Worm (Caenorhabditis elegans) whole organism, L4 larva: Measurements from ENCODE around the gene F45E4.6.

Source experiments
- F37D6.2 ChIP-seq: sonication (generic microtip); optimal IDR thresholded peaks from 2 replicates; lab custom pipeline; 2016; ENCODE audit warnings: mild to moderate bottlenecking, missing genetic modification characterization, missing compliant biosample characterization
- T26A8.4 ChIP-seq: fragments of 200-800 bp; sonication (Bioruptor generic); IDR thresholded peaks from 2 replicates; pipeline ENCODE4 v1.3.6; 2022; ENCODE audit warnings: missing genetic modification characterization, missing compliant biosample characterization
- ZK337.2 ChIP-seq: fragments of 200-800 bp; sonication (Bioruptor generic); IDR thresholded peaks from 2 replicates; pipeline ENCODE4 v1.3.6; 2022; ENCODE audit warnings: missing genetic modification reagents, missing genetic modification characterization, missing compliant biosample characterization
- ZK546.5 ChIP-seq, 2 experiments: sonication (generic microtip); optimal IDR thresholded peaks; 2 replicates each; lab custom pipeline; 2017; ENCODE audit warnings: missing biosample characterization in 2 of 2, missing genetic modification characterization in 2 of 2
- aha-1 ChIP-seq: fragments of 150-350 bp; peaks from one replicate; lab custom pipeline; 2014; ENCODE audit warnings: missing biosample characterization, missing genetic modification characterization
- ceh-44 ChIP-seq: fragments of 200-800 bp; sonication (Bioruptor generic); IDR thresholded peaks from 2 replicates; pipeline ENCODE4 v1.3.6; 2022; ENCODE audit warnings: missing genetic modification reagents, missing genetic modification characterization, missing compliant biosample characterization
- ceh-62 ChIP-seq: sonication (generic microtip); optimal IDR thresholded peaks from 2 replicates; lab custom pipeline; 2017; ENCODE audit warnings: missing biosample characterization, missing genetic modification characterization
- daf-16 ChIP-seq, 3 experiments: sonication (generic microtip); optimal IDR thresholded peaks; 2 replicates each; lab custom pipeline; 2016 to 2017; ENCODE audit warnings: missing genetic modification characterization in 3 of 3, missing genetic modification reagents in 3 of 3, mild to moderate bottlenecking in 2 of 3, missing compliant biosample characterization in 2 of 3, missing biosample characterization in 1 of 3, moderate library complexity in 1 of 3
- egl-43 ChIP-seq: fragments of 200-800 bp; sonication (Bioruptor generic); IDR thresholded peaks from 2 replicates; pipeline ENCODE4 v1.3.6; 2022; ENCODE audit warnings: missing genetic modification reagents, missing genetic modification characterization, missing compliant biosample characterization
- hmg-1.1 ChIP-seq: fragments of 200-800 bp; sonication (Bioruptor generic); IDR thresholded peaks from 2 replicates; pipeline ENCODE4 v1.3.6; 2022; ENCODE audit warnings: missing genetic modification reagents, missing genetic modification characterization, missing compliant biosample characterization
- lim-7 ChIP-seq: fragments of 200-800 bp; sonication (Bioruptor generic); IDR thresholded peaks from 2 replicates; pipeline ENCODE4 v1.3.6; 2022; ENCODE audit warnings: missing genetic modification characterization, missing compliant biosample characterization
- mxl-2 ChIP-seq: fragments of 200-800 bp; sonication (Bioruptor generic); conservative IDR thresholded peaks from 2 replicates; pipeline ENCODE4 v1.3.6; 2022; ENCODE audit warnings: missing genetic modification reagents, missing genetic modification characterization, missing compliant biosample characterization
- mxl-3 ChIP-seq: fragments of 200-800 bp; sonication (Bioruptor generic); optimal IDR thresholded peaks from 2 replicates; lab custom pipeline; 2018; ENCODE audit warnings: mild to moderate bottlenecking, missing genetic modification characterization, missing compliant biosample characterization
- nhr-28 ChIP-seq: fragments of 150-350 bp; optimal IDR thresholded peaks from 2 replicates; lab custom pipeline; 2014; ENCODE audit warnings: missing biosample characterization, missing genetic modification characterization
- nhr-41 ChIP-seq: fragments of 200-800 bp; sonication (Bioruptor generic); IDR thresholded peaks from 2 replicates; pipeline ENCODE4 v1.3.6; 2022; ENCODE audit warnings: missing genetic modification reagents, missing genetic modification characterization, missing compliant biosample characterization
- nhr-77 ChIP-seq: fragments of 150-350 bp; optimal IDR thresholded peaks from 2 replicates; lab custom pipeline; 2014; ENCODE audit warnings: missing biosample characterization, missing genetic modification characterization
- pqm-1 ChIP-seq: sonication (generic microtip); optimal IDR thresholded peaks from 2 replicates; lab custom pipeline; 2017; ENCODE audit warnings: missing biosample characterization, missing genetic modification characterization
- rbr-2 ChIP-seq: sonication (generic microtip); optimal IDR thresholded peaks from 2 replicates; lab custom pipeline; 2016; ENCODE audit warnings: missing genotype, missing genetic modification characterization, missing compliant biosample characterization
- saeg-2 ChIP-seq: fragments of 200-800 bp; sonication (Bioruptor generic); IDR thresholded peaks from 2 replicates; pipeline ENCODE4 v1.3.6; 2022; ENCODE audit warnings: missing genetic modification reagents, missing genetic modification characterization, missing compliant biosample characterization
- sdz-12 ChIP-seq: fragments of 200-800 bp; sonication (Bioruptor generic); optimal IDR thresholded peaks from 2 replicates; lab custom pipeline; 2018; ENCODE audit warnings: mild to moderate bottlenecking, missing genetic modification characterization, missing compliant biosample characterization
- snpc-1.2 ChIP-seq: fragments of 200-800 bp; sonication (Bioruptor generic); IDR thresholded peaks from 2 replicates; pipeline ENCODE4 v1.3.6; 2022; ENCODE audit warnings: missing genetic modification reagents, missing genetic modification characterization, missing compliant biosample characterization
- snpc-4 ChIP-seq: fragments of 150-350 bp; optimal IDR thresholded peaks from 2 replicates; lab custom pipeline; 2014; ENCODE audit warnings: missing biosample characterization, missing genetic modification characterization
- tra-1 ChIP-seq: fragments of 200-800 bp; sonication (Bioruptor generic); IDR thresholded peaks from 2 replicates; pipeline ENCODE4 v1.3.6; 2022; ENCODE audit warnings: missing genetic modification reagents, missing genetic modification characterization, missing compliant biosample characterization
- unc-62 ChIP-seq, 3 experiments: fragments of 150-350 bp in 1 of 3; sonication (generic microtip); optimal IDR thresholded peaks in 2 of 3; peaks in 1 of 3; 1 replicate in 1 of 3; 2 replicates in 2 of 3; lab custom pipeline; 2014 to 2017; ENCODE audit warnings: missing biosample characterization in 3 of 3, missing genetic modification characterization in 3 of 3, missing genetic modification reagents in 3 of 3, missing genotype in 1 of 3
- ztf-7 ChIP-seq: fragments of 150-350 bp; optimal IDR thresholded peaks from 2 replicates; lab custom pipeline; 2014; ENCODE audit warnings: missing biosample characterization, missing genetic modification characterization

The F45E4.6 gene

ce11 chrIV:7653198-7653597 lies 20.9 kb upstream of the F45E4.6 start:
- peak; percentile 23 for TF ChIP-seq pqm-1 (tag; lab: Kevin White, UChicago)
- no peak for TF ChIP-seq mxl-3 (GFP tag; lab: Kevin White, UChicago)
- TF ChIP-seq nhr-28 (tag; lab: Kevin White, UChicago): peak; percentile 73

ce11 chrIV:7651120-7651519 lies 18.8 kb upstream of the F45E4.6 start, which contains the start of gene cima-1:
Gene cima-1 (plus strand): TSS chrIV:7651459.
- TF ChIP-seq ceh-44 (GFP tag; lab: Robert Waterston, UW): no peak
- no peak for TF ChIP-seq tra-1 (GFP tag; lab: Robert Waterston, UW)
- TF ChIP-seq nhr-28 (tag; lab: Kevin White, UChicago): peak; percentile 83

ce11 chrIV:7650433-7650832 lies 18.1 kb upstream of the F45E4.6 start:
- TF ChIP-seq egl-43 (no peak), ZK337.2 (GFP tag; lab: Robert Waterston, UW) (no peak), snpc-4 (tag; lab: Kevin White, UChicago) (no peak), snpc-1.2 (GFP tag; lab: Robert Waterston, UW) (no peak), pqm-1 (tag; lab: Kevin White, UChicago) (no peak), ceh-62 (tag; lab: Kevin White, UChicago) (no peak)

- TF ChIP-seq nhr-41 (GFP tag; lab: Robert Waterston, UW) (no peak), ceh-62 (tag; lab: Kevin White, UChicago) (no peak), unc-62 (GFP tag; optimal IDR thresholded peaks at IDR 0.05 in 1 of 2; lab: Kevin White, UChicago) (peak in 1 of 2 experiments; percentile 95), unc-62 (tag; optimal IDR thresholded peaks at IDR 0.05; lab: Kevin White, UChicago) (no peak), nhr-77 (tag; lab: Kevin White, UChicago) (no peak), hmg-1.1 (GFP tag; lab: Robert Waterston, UW) (no peak), daf-16 (GFP tag; optimal IDR thresholded peaks at IDR 0.05; lab: Kevin White, UChicago) (no peak), daf-16 (tag; optimal IDR thresholded peaks at IDR 0.05; lab: Kevin White, UChicago) (no peak)
Measured at ce11 chrIV:7646861-7647260, 14.5 kb upstream of the F45E4.6 start.

- TF ChIP-seq ztf-7 (tag; lab: Kevin White, UChicago): no peak
- TF ChIP-seq sdz-12 (GFP tag; lab: Kevin White, UChicago): no peak
- TF ChIP-seq ZK546.5 (tag; optimal IDR thresholded peaks at IDR 0.05; lab: Kevin White, UChicago): no peak
- TF ChIP-seq snpc-1.2 (GFP tag; lab: Robert Waterston, UW): no peak
Measured at ce11 chrIV:7646119-7646518, 13.8 kb upstream of the F45E4.6 start, which contains the start of gene hmg-5. Gene hmg-5 (minus strand): TSS chrIV:7646219.

ce11 chrIV:7642971-7643370 lies 10.6 kb upstream of the F45E4.6 start, which contains the start of gene nlp-20:
Gene nlp-20 (minus strand): TSS chrIV:7643071.
- no peak for TF ChIP-seq lim-7 (GFP tag; lab: Robert Waterston, UW)
- peak; percentile 29 for TF ChIP-seq aha-1 (tag; lab: Kevin White, UChicago)
- TF ChIP-seq saeg-2 (GFP tag; lab: Robert Waterston, UW): no peak
- no peak for TF ChIP-seq hmg-1.1 (GFP tag; lab: Robert Waterston, UW)

- TF ChIP-seq mxl-2 (GFP tag; lab: Robert Waterston, UW): no peak
- TF ChIP-seq unc-62 (GFP tag; optimal IDR thresholded peaks at IDR 0.05 in 1 of 2; lab: Kevin White, UChicago): peak in 1 of 2 experiments; percentile 61
- no peak for TF ChIP-seq unc-62 (tag; optimal IDR thresholded peaks at IDR 0.05; lab: Kevin White, UChicago)
- no peak for TF ChIP-seq F37D6.2 (tag; lab: Kevin White, UChicago)
- TF ChIP-seq tra-1 (GFP tag; lab: Robert Waterston, UW): no peak
- no peak for TF ChIP-seq T26A8.4 (GFP tag; lab: Robert Waterston, UW)
- TF ChIP-seq aha-1 (tag; lab: Kevin White, UChicago): peak; percentile 58
- no peak for TF ChIP-seq rbr-2 (tag; lab: Kevin White, UChicago)
Measured at ce11 chrIV:7641758-7642157, 9.4 kb upstream of the F45E4.6 start, which contains the start of gene nep-16. Gene nep-16 (minus strand): TSS chrIV:7641858.
